Fruit fly (Drosophila melanogaster) S2 (cell line): ENCODE measurements around the gene CG42534.

Experiments used
- CG8478 ChIP-seq: fragments of >200 bp; optimal IDR thresholded peaks from 2 replicates; lab custom pipeline; 2018
- CTCF ChIP-seq, 2 experiments: fragments of >200 bp; optimal IDR thresholded peaks; 2 replicates each; lab custom pipeline; 2018

The CG42534 gene

DNA sequence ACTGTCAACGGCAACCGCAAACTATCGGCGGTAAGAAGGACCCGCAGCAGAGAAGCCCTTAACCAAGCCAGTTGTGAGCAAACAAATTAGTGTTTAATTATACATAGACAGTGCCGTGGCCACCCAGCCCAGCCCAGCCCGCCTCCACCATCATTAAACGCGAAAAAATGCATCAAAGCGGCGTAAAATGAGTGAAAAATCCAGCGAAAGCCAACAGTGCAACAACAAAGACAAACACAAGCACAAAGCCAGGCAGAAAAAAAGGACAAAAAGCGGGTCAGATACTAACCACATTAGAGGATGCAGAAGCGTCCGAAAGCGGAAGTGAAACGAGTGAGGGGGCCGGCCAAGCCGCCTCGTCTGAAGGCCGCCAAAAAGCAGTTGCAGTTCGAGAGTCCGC, at the start of gene CG42534:
Gene CG42534, plus strand, starts transcription at position 301 of the 400 bp plus-strand sequence.
- TF ChIP-seq CG8478 (lab: Kevin White, UChicago) (no peak), CTCF (optimal IDR thresholded peaks at IDR 0.05; lab: Kevin White, UChicago) (no peak)

dm6 chr3R:27292159-27292880, 48.1 kb upstream of the CG42534 start, which contains the start of gene CG3348:
Gene CG3348 (minus strand): TSS chr3R:27292209.
- TF ChIP-seq CG8478 (lab: Kevin White, UChicago), result no peak
- TF ChIP-seq CTCF (optimal IDR thresholded peaks at IDR 0.05; lab: Kevin White, UChicago), result no peak

DNA sequence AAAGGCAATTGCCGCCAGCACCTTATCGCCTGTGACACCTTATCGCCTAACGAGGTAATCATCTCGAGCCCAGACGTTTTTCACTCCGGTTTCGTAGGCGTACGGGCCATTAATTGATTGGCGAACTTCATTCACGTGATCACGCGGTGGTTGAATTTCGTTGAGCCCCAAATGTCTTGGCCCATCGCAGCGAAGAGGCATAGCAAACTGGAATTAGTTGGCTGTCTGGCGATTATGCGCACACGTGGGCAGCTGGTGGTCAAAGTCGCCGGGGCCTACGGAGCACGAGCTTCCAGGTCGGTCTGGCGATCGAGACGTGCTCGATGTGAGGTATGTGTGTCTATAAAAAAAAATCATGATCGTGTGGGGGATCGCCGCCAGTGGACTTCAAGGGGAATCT, 47.4 kb upstream of the CG42534 start:
- TF ChIP-seq CG8478 (lab: Kevin White, UChicago), result no peak
- no peak for TF ChIP-seq CTCF (optimal IDR thresholded peaks at IDR 0.05; lab: Kevin White, UChicago)

dm6 chr3R:27294113-27294512, 46.3 kb upstream of the CG42534 start:
- no peak for TF ChIP-seq CTCF (optimal IDR thresholded peaks at IDR 0.05; lab: Kevin White, UChicago)
- no peak for TF ChIP-seq CG8478 (lab: Kevin White, UChicago)

DNA sequence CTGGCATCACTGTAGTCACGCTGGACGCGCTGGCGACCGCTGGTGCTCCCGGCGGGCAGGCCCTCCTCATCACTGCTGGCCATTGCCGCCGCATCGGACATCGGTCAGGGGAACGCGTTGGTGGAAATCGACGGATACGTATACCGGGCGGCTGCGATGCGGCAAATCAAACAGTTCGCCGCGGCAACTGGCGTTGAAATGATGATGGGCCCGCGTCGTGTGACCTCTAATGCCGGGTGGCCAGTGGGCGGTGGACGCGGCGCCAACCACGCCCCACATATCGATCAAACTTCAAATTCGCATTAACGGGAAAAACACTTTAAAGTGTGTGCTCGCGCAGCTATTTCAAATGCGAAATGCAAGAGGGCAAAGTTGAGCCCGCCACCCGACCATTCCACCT, 18.2 kb upstream of the CG42534 start, which contains the start of gene CG3339:
Gene CG3339, minus strand, starts transcription at position 101 of the 400 bp plus-strand sequence.
- no peak for TF ChIP-seq CG8478 (lab: Kevin White, UChicago)
- TF ChIP-seq CTCF (optimal IDR thresholded peaks at IDR 0.05; lab: Kevin White, UChicago), result no peak

DNA sequence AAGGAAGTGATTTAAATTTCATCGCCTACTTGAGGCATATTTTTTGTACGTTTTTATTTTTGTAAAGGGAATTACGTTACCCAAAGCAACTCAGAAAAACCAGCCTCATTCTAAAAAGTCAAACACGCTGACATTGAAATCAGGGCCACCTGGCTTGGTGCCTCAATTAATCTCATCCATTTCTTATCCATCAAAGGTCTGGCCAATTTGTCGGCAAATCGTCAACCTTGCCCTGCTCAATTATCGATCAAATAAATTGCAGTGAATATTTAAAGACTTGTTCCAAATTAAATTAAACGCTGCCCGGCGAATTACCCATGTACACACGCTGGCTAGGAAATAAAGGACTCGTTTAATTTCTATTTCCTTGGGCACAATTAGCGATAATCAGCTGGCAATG, 9.6 kb upstream of the CG42534 start, which contains the start of gene CG3330:
Gene CG3330, minus strand, starts transcription at position 101 of the 400 bp plus-strand sequence.
- TF ChIP-seq CTCF (optimal IDR thresholded peaks at IDR 0.05; lab: Kevin White, UChicago) (no peak), CG8478 (lab: Kevin White, UChicago) (no peak)

- TF ChIP-seq CTCF (optimal IDR thresholded peaks at IDR 0.05; lab: Kevin White, UChicago) (no peak), CG8478 (lab: Kevin White, UChicago) (no peak)
These were observed 28.2 kb downstream of the CG42534 start, which contains the start of gene CG46335 for dm6 chr3R:27368617-27369016. Gene CG46335 (minus strand): TSS chr3R:27368717.

DNA sequence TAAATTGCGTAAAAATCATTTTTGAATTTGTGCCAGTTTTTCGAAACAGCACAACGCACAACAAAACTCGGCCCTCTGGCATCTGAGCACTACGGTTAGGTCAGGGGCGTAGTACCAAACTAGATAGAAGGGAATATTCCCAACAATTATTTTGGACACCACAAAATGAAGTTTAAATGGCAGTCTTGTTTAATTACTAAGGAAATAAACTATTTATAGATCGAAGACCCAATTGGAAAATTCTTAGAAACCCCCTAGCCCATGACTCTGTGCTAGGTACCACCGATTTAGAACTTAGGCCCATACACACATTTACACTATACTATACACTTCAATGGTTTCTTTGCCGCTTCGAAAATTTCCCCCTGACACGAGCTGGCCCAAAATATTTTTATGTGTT, 66.6 kb downstream of the CG42534 start:
- TF ChIP-seq CTCF (optimal IDR thresholded peaks at IDR 0.05; lab: Kevin White, UChicago) (no peak), CG8478 (lab: Kevin White, UChicago) (no peak)

DNA sequence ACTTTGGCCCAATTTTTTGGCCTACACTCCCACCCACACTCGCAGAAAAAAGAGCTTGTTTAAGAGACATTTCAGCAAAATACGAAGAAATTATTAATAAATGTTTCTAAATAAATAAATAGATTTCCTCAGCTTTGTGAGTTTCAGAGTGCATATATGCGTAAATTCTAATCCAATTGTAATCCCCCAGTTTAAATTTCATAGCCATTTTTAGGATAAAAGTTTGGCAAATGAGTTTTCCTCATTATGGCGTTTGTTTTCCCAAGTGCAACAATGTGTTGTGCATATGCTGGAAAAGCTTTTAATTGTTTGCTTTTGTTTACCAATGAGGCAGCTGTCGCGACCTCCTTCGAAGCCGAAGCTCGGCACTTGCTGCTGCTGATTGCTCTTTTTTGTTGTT, 68.3 kb downstream of the CG42534 start:
- no peak for TF ChIP-seq CG8478 (lab: Kevin White, UChicago)
- TF ChIP-seq CTCF (optimal IDR thresholded peaks at IDR 0.05; lab: Kevin White, UChicago), result no peak

- TF ChIP-seq CG8478 (lab: Kevin White, UChicago), result no peak
- TF ChIP-seq CTCF (optimal IDR thresholded peaks at IDR 0.05; lab: Kevin White, UChicago), result no peak
These were observed 72.8 kb downstream of the CG42534 start for dm6 chr3R:27413214-27413613.

DNA sequence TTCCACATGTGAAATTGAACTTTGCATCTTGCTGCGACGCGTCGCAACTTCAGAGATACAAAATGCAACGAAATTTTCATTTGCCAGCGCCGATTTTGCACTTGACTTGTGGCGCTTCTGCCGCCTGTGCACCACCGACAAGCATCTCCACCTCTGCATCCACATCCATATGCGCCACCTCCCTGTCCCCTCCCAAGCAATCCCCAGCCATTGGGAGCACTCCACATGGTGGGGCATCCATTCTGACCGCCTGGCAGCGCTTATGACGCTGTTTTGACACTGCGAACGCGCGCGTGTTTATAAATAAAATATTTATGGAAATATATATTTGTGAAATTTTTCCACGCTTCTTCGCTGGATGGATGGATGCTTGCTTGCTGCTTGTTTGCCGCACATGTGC, 74.9 kb downstream of the CG42534 start:
- TF ChIP-seq CTCF (optimal IDR thresholded peaks at IDR 0.05; lab: Kevin White, UChicago) (no peak), CG8478 (lab: Kevin White, UChicago) (no peak)

DNA sequence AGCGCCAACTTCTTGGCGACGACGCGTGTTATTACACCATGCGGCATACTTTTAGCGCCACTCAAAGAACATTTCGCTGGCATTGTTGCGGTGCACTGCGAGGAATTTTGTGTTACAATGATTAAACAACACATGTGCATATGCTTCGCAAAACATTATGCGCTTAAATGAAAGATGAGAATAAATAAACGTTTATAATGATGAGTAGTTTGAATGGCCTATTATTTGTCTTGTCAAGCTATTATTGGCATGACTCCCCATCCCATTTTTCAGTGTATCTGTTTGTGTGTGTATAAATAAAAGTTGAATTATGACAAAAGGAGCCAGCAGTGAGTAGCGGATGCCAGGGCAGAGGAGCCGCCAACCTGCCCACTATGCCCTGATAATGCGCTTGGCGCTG, 81.4 kb downstream of the CG42534 start:
- TF ChIP-seq CTCF (optimal IDR thresholded peaks at IDR 0.05; lab: Kevin White, UChicago) (no peak), CG8478 (lab: Kevin White, UChicago) (no peak)
